Worm (Caenorhabditis elegans): Measurements from ENCODE around the gene B0457.4.

B0457.4 gene

DNA sequence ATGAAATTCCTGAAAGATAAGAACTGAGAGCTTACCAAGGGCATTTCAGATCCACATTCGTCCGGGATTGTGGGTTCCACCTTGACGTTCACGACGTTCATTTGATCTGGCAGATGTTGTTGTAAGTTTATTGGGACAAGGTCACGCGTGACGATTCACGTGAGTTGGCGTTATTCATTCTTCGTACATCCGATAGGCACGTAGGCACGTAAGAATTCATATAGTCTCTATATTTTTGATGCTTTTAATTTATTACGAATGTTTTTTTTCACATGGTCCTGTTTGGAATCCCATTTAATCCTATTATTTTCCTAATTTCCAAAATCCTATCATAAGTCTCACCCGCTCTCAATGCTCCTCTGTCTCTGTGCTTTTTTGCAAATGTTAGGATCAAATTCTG is at the start of gene B0457.4:
Gene B0457.4, minus strand, starts transcription at position 101 of the 400 bp plus-strand sequence.
- TF ChIP-seq unc-62 (GFP tag; optimal IDR thresholded peaks at IDR 0.05) = no peak

DNA sequence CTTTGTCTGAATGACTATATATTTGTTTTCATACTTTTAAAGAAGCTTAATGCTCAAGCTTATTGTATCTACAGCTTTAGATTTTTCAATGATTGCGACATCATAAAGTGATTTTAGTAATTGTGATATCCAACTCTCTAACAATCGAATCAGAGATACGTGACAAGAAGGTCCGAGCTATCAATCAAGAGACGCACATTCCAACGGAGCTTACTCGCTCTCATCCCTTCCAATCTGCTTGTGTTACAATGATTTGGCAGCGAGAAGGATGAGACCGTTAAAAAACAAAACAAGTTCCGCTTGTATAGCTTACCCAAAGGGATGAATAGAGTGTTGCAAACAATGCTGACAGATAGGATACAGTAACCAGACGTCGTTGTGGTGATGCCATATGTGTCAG is 49.6 kb upstream of the B0457.4 start:
- TF ChIP-seq unc-62 (GFP tag; optimal IDR thresholded peaks at IDR 0.05) = no peak

- no peak for TF ChIP-seq unc-62 (GFP tag; optimal IDR thresholded peaks at IDR 0.05)
These were observed 48.6 kb upstream of the B0457.4 start, which contains the start of gene cal-2 for ce11 chrII:8960414-8960813. cal-2 (plus strand) TSS chrII:8960714.

DNA sequence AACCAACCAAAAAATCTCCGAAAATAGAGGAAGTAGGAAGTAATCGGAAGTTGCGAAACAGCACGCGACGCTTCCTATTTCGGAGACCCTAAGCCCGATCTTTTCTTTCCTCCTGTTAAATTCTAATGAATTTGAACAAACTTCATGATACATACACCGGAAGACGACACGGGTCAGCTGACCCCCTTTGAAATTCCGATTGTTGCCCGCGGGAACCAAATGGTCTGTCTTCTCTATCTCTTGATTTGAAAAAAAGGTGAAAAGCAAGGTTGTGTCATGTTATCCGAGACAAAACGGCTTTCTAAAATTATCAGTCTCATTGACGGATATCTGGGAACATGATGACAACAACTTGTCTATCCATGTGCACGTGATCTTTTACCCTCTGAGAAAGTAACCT is 47.3 kb upstream of the B0457.4 start:
- TF ChIP-seq unc-62 (GFP tag; optimal IDR thresholded peaks at IDR 0.05) = no peak

- no peak for TF ChIP-seq unc-62 (GFP tag; optimal IDR thresholded peaks at IDR 0.05)
These were observed 45.1 kb upstream of the B0457.4 start for ce11 chrII:8956896-8957295.

ce11 chrII:8953703-8954102 is 41.9 kb upstream of the B0457.4 start:
- TF ChIP-seq unc-62 (GFP tag; optimal IDR thresholded peaks at IDR 0.05) = no peak

DNA sequence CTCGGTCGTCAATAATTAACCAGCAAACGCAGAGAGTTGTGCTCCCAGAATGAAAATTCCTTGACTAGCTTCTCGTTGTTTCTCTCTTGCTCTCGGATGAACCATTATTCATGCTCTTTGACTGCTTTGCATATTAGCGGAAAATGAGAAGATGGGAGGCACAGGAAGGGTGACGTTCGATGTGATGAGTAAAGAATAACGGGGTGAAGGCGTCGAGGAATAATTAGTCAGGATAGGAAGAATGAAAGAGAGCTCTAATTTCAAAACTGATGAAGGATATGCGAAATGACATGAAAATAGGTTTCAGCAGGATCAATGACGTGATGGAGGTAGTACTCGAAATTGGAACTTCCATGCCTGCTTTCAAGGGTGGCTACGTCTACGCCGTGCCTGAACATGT is 39.4 kb upstream of the B0457.4 start:
- no peak for TF ChIP-seq unc-62 (GFP tag; optimal IDR thresholded peaks at IDR 0.05)

- no peak for TF ChIP-seq unc-62 (GFP tag; optimal IDR thresholded peaks at IDR 0.05)
These were observed 36.8 kb upstream of the B0457.4 start for ce11 chrII:8948640-8949039.

DNA sequence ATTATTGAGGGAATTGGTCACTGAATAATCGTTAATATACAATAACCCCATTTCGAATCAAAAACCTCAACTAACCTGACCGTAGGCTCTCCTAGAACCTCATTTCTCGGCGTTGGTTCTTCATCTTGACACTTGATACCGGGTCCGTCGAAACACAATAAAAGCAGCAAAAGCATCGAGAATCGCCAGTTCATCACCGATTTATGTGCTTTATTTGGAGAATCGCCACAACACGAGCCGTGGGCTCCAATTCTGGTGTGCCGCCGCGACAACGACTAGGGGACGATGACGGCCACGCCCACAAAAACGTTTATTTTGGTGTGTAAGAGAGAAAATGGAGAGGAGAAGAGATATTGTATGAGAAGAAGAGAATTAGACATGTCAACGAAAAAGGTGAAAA is 35.6 kb upstream of the B0457.4 start, which contains the start of gene cutl-15:
Gene cutl-15, minus strand, starts transcription at position 298 of the 400 bp plus-strand sequence.
- no peak for TF ChIP-seq unc-62 (GFP tag; optimal IDR thresholded peaks at IDR 0.05)

ce11 chrII:8945167-8945566 is 33.3 kb upstream of the B0457.4 start:
- no peak for TF ChIP-seq unc-62 (GFP tag; optimal IDR thresholded peaks at IDR 0.05)

- TF ChIP-seq unc-62 (GFP tag; optimal IDR thresholded peaks at IDR 0.05) = no peak
These were observed 28.6 kb upstream of the B0457.4 start, which contains the start of the genes set-17 and T21B10.4 for ce11 chrII:8940362-8940940. set-17 (minus strand) TSS chrII:8940488. T21B10.4 (plus strand) TSS chrII:8940894.

- TF ChIP-seq unc-62 (GFP tag; optimal IDR thresholded peaks at IDR 0.05) = no peak
These were observed 27.2 kb upstream of the B0457.4 start for ce11 chrII:8938907-8939622.

ce11 chrII:8933693-8934432 is 22.0 kb upstream of the B0457.4 start, which contains the start of gene T21B10.3:
T21B10.3 (plus strand) TSS chrII:8934382.
- TF ChIP-seq unc-62 (GFP tag; optimal IDR thresholded peaks at IDR 0.05) = no peak

DNA sequence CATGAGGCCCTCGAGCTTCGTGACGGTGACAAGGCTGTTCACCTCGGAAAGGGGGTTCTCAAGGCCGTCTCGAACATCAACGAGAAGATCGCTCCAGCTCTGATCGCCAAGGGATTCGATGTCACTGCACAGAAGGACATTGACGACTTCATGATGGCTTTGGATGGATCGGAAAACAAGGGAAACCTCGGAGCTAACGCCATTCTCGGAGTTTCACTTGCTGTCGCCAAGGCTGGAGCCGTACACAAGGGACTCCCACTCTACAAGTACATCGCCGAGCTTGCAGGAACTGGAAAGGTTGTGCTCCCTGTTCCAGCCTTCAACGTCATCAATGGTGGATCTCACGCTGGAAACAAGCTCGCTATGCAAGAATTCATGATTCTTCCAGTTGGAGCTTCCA is 20.6 kb upstream of the B0457.4 start:
- no peak for TF ChIP-seq unc-62 (GFP tag; optimal IDR thresholded peaks at IDR 0.05)

- no peak for TF ChIP-seq unc-62 (GFP tag; optimal IDR thresholded peaks at IDR 0.05)
These were observed 19.7 kb upstream of the B0457.4 start for ce11 chrII:8931405-8932149.

ce11 chrII:8930763-8931162 is 18.9 kb upstream of the B0457.4 start, which contains the start of gene enol-1:
enol-1 (plus strand) TSS chrII:8930997.
- TF ChIP-seq unc-62 (GFP tag; optimal IDR thresholded peaks at IDR 0.05) = no peak
